Fruit fly (Drosophila melanogaster): Measurements from ENCODE around the gene CG15478.

CG15478 gene

DNA sequence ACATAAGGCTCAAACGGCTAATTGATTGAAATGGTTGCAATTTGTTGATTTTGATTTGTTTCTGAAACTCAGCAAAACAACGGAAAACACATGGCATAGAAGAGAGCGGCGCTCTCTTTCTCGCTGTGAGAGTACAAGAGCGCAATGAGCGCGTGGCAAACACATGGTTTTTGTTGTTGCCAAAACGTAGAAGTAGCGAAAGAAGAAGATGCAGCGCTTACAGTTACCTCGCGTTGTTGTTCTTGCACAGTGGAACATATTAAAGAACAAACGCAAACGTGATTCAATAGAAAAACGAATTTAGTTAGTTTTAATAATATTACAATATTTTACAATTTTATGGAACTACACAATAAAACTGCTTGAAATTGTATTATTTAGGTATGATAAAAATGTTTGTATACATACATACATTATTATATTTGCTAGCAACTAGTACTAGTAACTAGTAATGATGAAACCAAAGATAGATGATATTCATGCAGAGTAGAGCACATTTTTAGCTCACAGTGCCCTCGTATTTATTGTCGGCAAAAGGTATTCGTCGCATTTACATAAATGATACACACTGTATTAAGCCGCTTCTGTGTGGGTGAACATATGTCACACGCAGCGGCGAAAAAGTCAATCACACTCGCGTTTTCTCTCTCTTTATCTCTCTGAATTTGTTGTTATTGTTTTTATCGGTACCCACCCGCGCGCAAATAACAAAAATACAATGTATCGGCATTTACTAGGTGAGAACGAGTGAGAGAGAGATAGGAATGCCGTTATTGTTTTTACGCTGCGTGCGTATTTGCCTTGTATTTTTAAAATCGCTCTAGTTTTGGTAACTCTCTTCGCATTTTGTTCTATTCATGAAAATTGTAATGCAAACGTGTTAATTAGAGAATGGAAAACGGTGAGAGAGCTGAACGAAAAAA lies 12.3 kb downstream of the CG15478 start (continued):
- no peak for TF ChIP-seq pan (optimal IDR thresholded peaks at IDR 0.05)
- peak in 1 of 2 experiments; percentile 85 for TF ChIP-seq pan (GFP tag; optimal IDR thresholded peaks at IDR 0.05 in 1 of 2, IDR thresholded peaks at IDR 0.05 in 1 of 2)
- peak; percentile 76 for TF ChIP-seq CG18011 (GFP tag; optimal IDR thresholded peaks at IDR 0.05)
- no peak for TF ChIP-seq D (optimal IDR thresholded peaks at IDR 0.05)
- TF ChIP-seq D (GFP tag; optimal IDR thresholded peaks at IDR 0.05) = peak; percentile 95
- TF ChIP-seq MTF-1 (GFP tag; optimal IDR thresholded peaks at IDR 0.05; ENCODE audit: borderline replicate concordance) = peak; percentile 69
- 0 out of 2 replicates have a peak, but pooled peaks have one; percentile 49 for TF ChIP-seq NFAT (GFP tag; IDR thresholded peaks at IDR 0.05)
- peak; percentile 44; the same call in 1 of the 2 replicates for TF ChIP-seq crol (GFP tag; IDR thresholded peaks at IDR 0.05)
- TF ChIP-seq nom (GFP tag; optimal IDR thresholded peaks at IDR 0.05) = peak; percentile 7
- TF ChIP-seq CG7928 (GFP tag; optimal IDR thresholded peaks at IDR 0.05) = peak; percentile 72
- TF ChIP-seq mld (GFP tag; IDR thresholded peaks at IDR 0.05; ENCODE audit: partially characterized antibody) = no peak
- TF ChIP-seq CG9932 (GFP tag; IDR thresholded peaks at IDR 0.05) = peak; percentile 90
- TF ChIP-seq br (optimal IDR thresholded peaks at IDR 0.05) = no peak
- no peak for TF ChIP-seq HLH4C (GFP tag; IDR thresholded peaks at IDR 0.05; ENCODE audit: partially characterized antibody)
- peak; percentile 94 for TF ChIP-seq cwo (GFP tag; optimal IDR thresholded peaks at IDR 0.05)
- no peak for TF ChIP-seq ash1 (GFP tag; optimal IDR thresholded peaks at IDR 0.05)
- TF ChIP-seq Bgb (GFP tag; IDR thresholded peaks at IDR 0.05; ENCODE audit: partially characterized antibody) = no peak
- peak; percentile 83 for TF ChIP-seq Awh (GFP tag; IDR thresholded peaks at IDR 0.05)
- TF ChIP-seq sr (GFP tag; IDR thresholded peaks at IDR 0.05) = peak; percentile 52; the same call in 1 of the 3 replicates
- peak; percentile 91 for TF ChIP-seq CG9437 (GFP tag; optimal IDR thresholded peaks at IDR 0.05)
- TF ChIP-seq CG1024 (GFP tag; IDR thresholded peaks at IDR 0.05) = no peak
- TF ChIP-seq rib (GFP tag; IDR thresholded peaks at IDR 0.05) = 0 out of 2 replicates have a peak, but pooled peaks have one; percentile 52
- TF ChIP-seq PHDP (tag; optimal IDR thresholded peaks at IDR 0.05) = peak; percentile 95
- TF ChIP-seq CG14441 (GFP tag; IDR thresholded peaks at IDR 0.05) = peak; percentile 84
- peak; percentile 89 for TF ChIP-seq CG32532 (GFP tag; IDR thresholded peaks at IDR 0.05)
- peak; percentile 86 for TF ChIP-seq CG7372 (GFP tag; IDR thresholded peaks at IDR 0.05)
- peak; percentile 78; the same call in 2 of the 3 replicates for TF ChIP-seq CG3726 (GFP tag; IDR thresholded peaks at IDR 0.05)
- peak; percentile 95 for TF ChIP-seq Fer1 (GFP tag; optimal IDR thresholded peaks at IDR 0.05)
- peak; percentile 88 for TF ChIP-seq tap (tag; optimal IDR thresholded peaks at IDR 0.05)
- peak; percentile 84 for TF ChIP-seq CG5245 (GFP tag; optimal IDR thresholded peaks at IDR 0.05)
- TF ChIP-seq Oaz (GFP tag; IDR thresholded peaks at IDR 0.05) = peak; percentile 55
- TF ChIP-seq CG2129 (GFP tag; IDR thresholded peaks at IDR 0.05; ENCODE audit: partially characterized antibody) = no peak
- TF ChIP-seq Nf-YC (tag; optimal IDR thresholded peaks at IDR 0.05) = peak; percentile 85
- TF ChIP-seq CG6175 (GFP tag; IDR thresholded peaks at IDR 0.05) = peak; percentile 61; the same call in 1 of the 3 replicates
- peak; percentile 88 for TF ChIP-seq CG32767 (GFP tag; IDR thresholded peaks at IDR 0.05)
- TF ChIP-seq dati (GFP tag; IDR thresholded peaks at IDR 0.05) = 0 out of 2 replicates have a peak, but pooled peaks have one; percentile 48
- peak; percentile 92 for TF ChIP-seq run (tag; optimal IDR thresholded peaks at IDR 0.05)
- peak; percentile 93 for TF ChIP-seq CG6854 (GFP tag; optimal IDR thresholded peaks at IDR 0.05)
- TF ChIP-seq Gsc (GFP tag; IDR thresholded peaks at IDR 0.05) = 0 out of 2 replicates have a peak, but pooled peaks have one; percentile 42
- peak; percentile 84; the same call in 2 of the 3 replicates for TF ChIP-seq so (GFP tag; IDR thresholded peaks at IDR 0.05)
- TF ChIP-seq CG3407 (GFP tag; optimal IDR thresholded peaks at IDR 0.05) = peak; percentile 85
- TF ChIP-seq Lhr (GFP tag; optimal IDR thresholded peaks at IDR 0.05) = peak; percentile 84
- TF ChIP-seq fd96Cb (tag; optimal IDR thresholded peaks at IDR 0.05) = peak; percentile 95
- peak; percentile 96 for TF ChIP-seq CG10209 (GFP tag; optimal IDR thresholded peaks at IDR 0.05)
- peak; percentile 89 for TF ChIP-seq ewg (GFP tag; optimal IDR thresholded peaks at IDR 0.05)
- no peak for TF ChIP-seq Dp (GFP tag; optimal IDR thresholded peaks at IDR 0.05)
- TF ChIP-seq Rx (GFP tag; IDR thresholded peaks at IDR 0.05) = peak; percentile 46; the same call in 1 of the 2 replicates
- TF ChIP-seq CG8765 (GFP tag; IDR thresholded peaks at IDR 0.05) = peak; percentile 54; the same call in 1 of the 2 replicates

Measured in whole organism, embryonic.